Fruit fly (Drosophila melanogaster) whole organism, embryonic: ENCODE measurements around the gene CG5056.

ENCODE experiments used
- Adf1 ChIP-seq: fragments of 200-800 bp; sonication (Bioruptor generic); IDR thresholded peaks from 2 replicates; pipeline ENCODE4 v1.3.6; 2022; ENCODE audit warnings: missing biosample characterization, missing genetic modification characterization
- Atf-2 ChIP-seq: fragments of 200-800 bp; sonication (Bioruptor generic); optimal IDR thresholded peaks from 2 replicates; lab custom pipeline; 2016; ENCODE audit warnings: missing biosample characterization, missing genetic modification characterization
- Atf3 ChIP-seq: fragments of 200-800 bp; sonication (Bioruptor generic); optimal IDR thresholded peaks from 3 replicates; lab custom pipeline; 2016; ENCODE audit warnings: missing biosample characterization, missing genetic modification characterization
- CG10543 ChIP-seq: fragments of 200-800 bp; sonication (Bioruptor generic); optimal IDR thresholded peaks from 3 replicates; lab custom pipeline; 2017; ENCODE audit warnings: missing biosample characterization, mild to moderate bottlenecking, missing genetic modification characterization, moderate library complexity
- CG10565 ChIP-seq: fragments of 200-800 bp; sonication (Bioruptor generic); optimal IDR thresholded peaks from 3 replicates; lab custom pipeline; 2016; ENCODE audit warnings: missing biosample characterization, mild to moderate bottlenecking, missing genetic modification characterization
- CG10979 ChIP-seq: fragments of 200-800 bp; sonication (Bioruptor generic); optimal IDR thresholded peaks from 2 replicates; lab custom pipeline; 2018; ENCODE audit warnings: missing biosample characterization, mild to moderate bottlenecking, missing genetic modification characterization, moderate library complexity
- CG11696 ChIP-seq: fragments of 200-800 bp; sonication (Bioruptor generic); IDR thresholded peaks from 2 replicates; pipeline ENCODE4 v1.3.6; 2022; ENCODE audit warnings: missing biosample characterization, missing genetic modification characterization
- CG12071 ChIP-seq: fragments of 200-800 bp; sonication (Bioruptor generic); optimal IDR thresholded peaks from 3 replicates; lab custom pipeline; 2018; ENCODE audit warnings: missing biosample characterization, mild to moderate bottlenecking, missing genetic modification characterization
- CG12659 ChIP-seq: fragments of 200-800 bp; sonication (Bioruptor generic); optimal IDR thresholded peaks from 3 replicates; lab custom pipeline; 2017; ENCODE audit warnings: mild to moderate bottlenecking, missing biosample characterization, missing genetic modification reagents, missing genetic modification characterization
- CG12942 ChIP-seq: fragments of 200-800 bp; sonication (Bioruptor generic); optimal IDR thresholded peaks from 3 replicates; lab custom pipeline; 2016; ENCODE audit warnings: missing biosample characterization, missing genetic modification characterization
- CG13424 ChIP-seq: fragments of 200-800 bp; sonication (Bioruptor generic); optimal IDR thresholded peaks from 2 replicates; lab custom pipeline; 2019; ENCODE audit warnings: missing biosample characterization, mild to moderate bottlenecking, missing genetic modification characterization, moderate library complexity
- CG17328 ChIP-seq: fragments of 200-800 bp; sonication (Bioruptor generic); IDR thresholded peaks from 2 replicates; pipeline ENCODE4 v1.3.6; 2022; ENCODE audit warnings: missing biosample characterization, missing genetic modification characterization
- CG17361 ChIP-seq: fragments of 200-800 bp; sonication (Bioruptor generic); IDR thresholded peaks from 3 replicates; pipeline ENCODE4 v1.3.6; 2022; ENCODE audit warnings: missing biosample characterization, missing genetic modification characterization
- CG17802 ChIP-seq: fragments of 200-800 bp; sonication (Bioruptor generic); optimal IDR thresholded peaks from 2 replicates; lab custom pipeline; 2018; ENCODE audit warnings: missing biosample characterization, mild to moderate bottlenecking, missing genetic modification characterization, moderate library complexity
- CG18599 ChIP-seq: fragments of 200-800 bp; sonication (Bioruptor generic); optimal IDR thresholded peaks from 3 replicates; lab custom pipeline; 2017; ENCODE audit warnings: missing biosample characterization, missing genetic modification characterization, mild to moderate bottlenecking, moderate library complexity, missing genetic modification reagents
- CG2116 ChIP-seq: fragments of 200-800 bp; sonication (Bioruptor generic); optimal IDR thresholded peaks from 3 replicates; lab custom pipeline; 2018; ENCODE audit warnings: missing biosample characterization, mild to moderate bottlenecking, missing genetic modification characterization
- CG3847 ChIP-seq: fragments of 200-800 bp; sonication (Bioruptor generic); IDR thresholded peaks from 2 replicates; pipeline ENCODE4 v1.3.6; 2022; ENCODE audit warnings: missing biosample characterization, missing genetic modification characterization
- CG7745 ChIP-seq: fragments of 200-800 bp; sonication (Bioruptor generic); optimal IDR thresholded peaks from 2 replicates; lab custom pipeline; 2018; ENCODE audit warnings: missing biosample characterization, mild to moderate bottlenecking, missing genetic modification characterization, moderate library complexity
- CG7963 ChIP-seq: fragments of 200-800 bp; sonication (Bioruptor generic); IDR thresholded peaks from 3 replicates; pipeline ENCODE4 v1.3.6; 2022; ENCODE audit warnings: missing biosample characterization, missing genetic modification characterization; ENCODE audit not compliant: partially characterized antibody
- CG9797 ChIP-seq: fragments of 200-800 bp; sonication (Bioruptor generic); optimal IDR thresholded peaks from 3 replicates; lab custom pipeline; 2018; ENCODE audit warnings: missing biosample characterization, mild to moderate bottlenecking, missing genetic modification characterization
- CrebB ChIP-seq: fragments of 200-800 bp; sonication (Bioruptor generic); optimal IDR thresholded peaks from 3 replicates; lab custom pipeline; 2018; ENCODE audit warnings: missing biosample characterization, mild to moderate bottlenecking, missing genetic modification characterization
- D ChIP-seq, 2 experiments: fragments of 200-800 bp in 1 of 2; fragments of >200 bp in 1 of 2; sonication (Bioruptor generic) in 1 of 2; optimal IDR thresholded peaks; 2 replicates in 1 of 2; 3 replicates in 1 of 2; lab custom pipeline; 2017; ENCODE audit warnings: mild to moderate bottlenecking in 1 of 2, missing biosample characterization in 1 of 2, missing genetic modification characterization in 1 of 2, missing genetic modification reagents in 1 of 2
- Drgx ChIP-seq: fragments of 200-800 bp; sonication (Bioruptor generic); IDR thresholded peaks from 2 replicates; pipeline ENCODE4 v1.3.6; 2022; ENCODE audit warnings: missing biosample characterization, missing genetic modification characterization
- HHEX ChIP-seq: fragments of 200-800 bp; sonication (Bioruptor generic); optimal IDR thresholded peaks from 3 replicates; lab custom pipeline; 2017; ENCODE audit warnings: missing biosample characterization, mild to moderate bottlenecking, missing genetic modification characterization, missing genetic modification reagents
- HLH3B ChIP-seq: fragments of 200-800 bp; sonication (Bioruptor generic); IDR thresholded peaks from 2 replicates; pipeline ENCODE4 v1.3.6; 2022; ENCODE audit warnings: missing biosample characterization, missing genetic modification characterization
- Lhr ChIP-seq: fragments of 200-800 bp; sonication (Bioruptor generic); optimal IDR thresholded peaks from 3 replicates; lab custom pipeline; 2017; ENCODE audit warnings: mild to moderate bottlenecking, missing biosample characterization, missing genetic modification reagents, missing genetic modification characterization
- NC2β ChIP-seq: fragments of 200-800 bp; sonication (Bioruptor generic); optimal IDR thresholded peaks from 2 replicates; lab custom pipeline; 2016; ENCODE audit warnings: missing biosample characterization, missing genetic modification characterization
- NFAT ChIP-seq: fragments of 200-800 bp; sonication (Bioruptor generic); IDR thresholded peaks from 2 replicates; pipeline ENCODE4 v1.3.6; 2022; ENCODE audit warnings: missing biosample characterization, missing genetic modification characterization
- PHDP ChIP-seq: fragments of 200-800 bp; sonication (Bioruptor generic); optimal IDR thresholded peaks from 3 replicates; lab custom pipeline; 2018; ENCODE audit warnings: missing biosample characterization, mild to moderate bottlenecking, missing genetic modification characterization, moderate library complexity
- Ravus ChIP-seq: fragments of 200-800 bp; sonication (Bioruptor generic); IDR thresholded peaks from 2 replicates; pipeline ENCODE4 v1.3.6; 2022; ENCODE audit warnings: missing biosample characterization, missing genetic modification characterization
- Rfx ChIP-seq: fragments of 200-800 bp; sonication (Bioruptor generic); IDR thresholded peaks from 2 replicates; pipeline ENCODE4 v1.3.6; 2022; ENCODE audit warnings: missing biosample characterization, missing genetic modification characterization
- Usf ChIP-seq: fragments of 200-800 bp; sonication (Bioruptor generic); optimal IDR thresholded peaks from 2 replicates; lab custom pipeline; 2017; ENCODE audit warnings: missing genotype, missing biosample characterization, missing genetic modification characterization
- bsh ChIP-seq, 2 experiments: fragments of 200-800 bp; sonication (Bioruptor generic); optimal IDR thresholded peaks; 2 replicates each; lab custom pipeline; 2017 to 2018; ENCODE audit warnings: mild to moderate bottlenecking in 2 of 2, missing biosample characterization in 2 of 2, missing genetic modification characterization in 2 of 2, moderate library complexity in 1 of 2
- cato ChIP-seq: fragments of 200-800 bp; sonication (Bioruptor generic); optimal IDR thresholded peaks from 2 replicates; lab custom pipeline; 2016; ENCODE audit warnings: missing biosample characterization, missing genetic modification characterization, borderline replicate concordance
- cg ChIP-seq: fragments of 200-800 bp; sonication (Bioruptor generic); optimal IDR thresholded peaks from 3 replicates; lab custom pipeline; 2019; ENCODE audit warnings: missing biosample characterization, mild to moderate bottlenecking, missing genetic modification characterization, moderate library complexity
- danr ChIP-seq: fragments of 200-800 bp; sonication (Bioruptor generic); IDR thresholded peaks from 2 replicates; pipeline ENCODE4 v1.3.6; 2022; ENCODE audit warnings: missing biosample characterization, missing genetic modification characterization
- disco-r ChIP-seq: fragments of 200-800 bp; sonication (Bioruptor generic); optimal IDR thresholded peaks from 2 replicates; lab custom pipeline; 2016; ENCODE audit warnings: missing biosample characterization, missing genetic modification characterization
- dpn ChIP-seq, 2 experiments: fragments of 200-800 bp; sonication (Bioruptor generic); optimal IDR thresholded peaks; 3 replicates each; lab custom pipeline; 2016; ENCODE audit warnings: missing biosample characterization in 2 of 2, missing genetic modification characterization in 2 of 2
- gce ChIP-seq: fragments of 200-800 bp; sonication (Bioruptor generic); IDR thresholded peaks from 3 replicates; pipeline ENCODE4 v1.3.6; 2022; ENCODE audit warnings: missing biosample characterization, missing genetic modification characterization
- gfzf ChIP-seq: fragments of 200-800 bp; sonication (Bioruptor generic); optimal IDR thresholded peaks from 2 replicates; lab custom pipeline; 2016; ENCODE audit warnings: missing biosample characterization, mild to moderate bottlenecking, missing genetic modification characterization, moderate library complexity
- h ChIP-seq: fragments of >200 bp; optimal IDR thresholded peaks from 2 replicates; lab custom pipeline; 2017
- hth ChIP-seq: fragments of >200 bp; optimal IDR thresholded peaks from 2 replicates; lab custom pipeline; 2017; ENCODE audit warnings: inconsistent platforms
- mirr ChIP-seq: fragments of 200-800 bp; sonication (Bioruptor generic); optimal IDR thresholded peaks from 3 replicates; lab custom pipeline; 2018; ENCODE audit warnings: missing biosample characterization, mild to moderate bottlenecking, missing genetic modification characterization
- pb ChIP-seq: fragments of 200-800 bp; sonication (Bioruptor generic); optimal IDR thresholded peaks from 3 replicates; lab custom pipeline; 2016; ENCODE audit warnings: missing biosample characterization, missing genetic modification characterization
- phol ChIP-seq: fragments of 200-800 bp; sonication (Bioruptor generic); optimal IDR thresholded peaks from 3 replicates; lab custom pipeline; 2018; ENCODE audit warnings: missing biosample characterization, mild to moderate bottlenecking, missing genetic modification characterization, moderate library complexity
- pzg ChIP-seq: fragments of 200-800 bp; sonication (Bioruptor generic); optimal IDR thresholded peaks from 3 replicates; lab custom pipeline; 2018; ENCODE audit warnings: missing biosample characterization, mild to moderate bottlenecking, missing genetic modification characterization, moderate library complexity
- ranshi ChIP-seq: fragments of 200-800 bp; sonication (Bioruptor generic); IDR thresholded peaks from 2 replicates; pipeline ENCODE4 v1.3.6; 2022; ENCODE audit warnings: missing biosample characterization, missing genetic modification characterization
- run ChIP-seq: fragments of 200-800 bp; sonication (Bioruptor generic); optimal IDR thresholded peaks from 3 replicates; lab custom pipeline; 2018; ENCODE audit warnings: missing biosample characterization, mild to moderate bottlenecking, missing genetic modification characterization
- toy ChIP-seq: fragments of 200-800 bp; sonication (Bioruptor generic); IDR thresholded peaks from 2 replicates; pipeline ENCODE4 v1.3.6; 2022; ENCODE audit warnings: missing biosample characterization, missing genetic modification characterization
- wor ChIP-seq: fragments of 200-800 bp; sonication (Bioruptor generic); IDR thresholded peaks from 2 replicates; pipeline ENCODE4 v1.3.6; 2022; ENCODE audit warnings: missing biosample characterization, missing genetic modification characterization

The CG5056 gene

DNA sequence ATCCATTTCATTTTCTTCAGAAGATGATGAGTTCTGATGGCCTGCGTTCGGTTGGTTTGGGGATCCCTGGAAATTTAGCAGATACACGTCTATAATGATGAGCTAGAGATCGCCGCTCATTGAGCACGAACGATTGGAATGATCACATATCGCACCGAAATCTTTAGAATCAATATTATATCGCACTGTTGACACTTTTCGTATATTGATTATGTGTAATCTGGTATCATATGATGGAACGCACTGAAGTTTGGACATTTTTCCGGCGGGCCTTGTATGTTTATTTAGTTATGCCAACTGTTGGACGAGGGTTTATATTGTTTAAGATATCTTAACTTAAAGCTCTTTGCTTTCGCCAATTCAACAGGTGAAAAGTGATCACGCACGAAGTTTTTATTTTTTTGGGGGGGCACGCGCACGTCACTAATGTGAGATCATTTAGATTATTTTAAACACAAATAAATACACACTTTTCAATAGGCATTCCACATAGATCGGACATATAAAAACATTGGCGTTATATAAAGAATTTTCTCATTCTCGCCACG is 45.4 kb upstream of the CG5056 start (continued):
- peak; percentile 26 for TF ChIP-seq CG12659 (GFP tag; lab: Kevin White, UChicago)
- no peak for TF ChIP-seq hth (lab: Kevin White, UChicago)
- TF ChIP-seq CG10565 (GFP tag; lab: Kevin White, UChicago), result no peak
- no peak for TF ChIP-seq pzg
- TF ChIP-seq danr (GFP tag; lab: Robert Waterston, UW), result no peak
- peak; percentile 4 for TF ChIP-seq pb (GFP tag; lab: Kevin White, UChicago)
- no peak for TF ChIP-seq h (lab: Kevin White, UChicago)
- TF ChIP-seq CG18599 (GFP tag; lab: Kevin White, UChicago), result no peak
- TF ChIP-seq gfzf (GFP tag; lab: Kevin White, UChicago), result peak; percentile 5
- no peak for TF ChIP-seq CG17328 (GFP tag; lab: Robert Waterston, UW)
- TF ChIP-seq HLH3B (GFP tag; lab: Robert Waterston, UW), result no peak
- peak; percentile 6 to 28 for TF ChIP-seq dpn (GFP tag; optimal IDR thresholded peaks at IDR 0.05; lab: Kevin White, UChicago)
- TF ChIP-seq wor (GFP tag; lab: Robert Waterston, UW), result no peak
- TF ChIP-seq CrebB, result no peak
- TF ChIP-seq cg, result no peak
- no peak for TF ChIP-seq bsh (GFP tag; optimal IDR thresholded peaks at IDR 0.05; lab: Kevin White, UChicago)
- TF ChIP-seq gce (GFP tag; lab: Robert Waterston, UW), result no peak
- peak; percentile 8 for TF ChIP-seq CG13424 (tag; lab: Kevin White, UChicago)
- TF ChIP-seq CG17802 (tag; lab: Kevin White, UChicago), result no peak
- no peak for TF ChIP-seq Drgx (GFP tag; lab: Robert Waterston, UW)
- TF ChIP-seq Ravus (GFP tag; lab: Robert Waterston, UW), result no peak
- TF ChIP-seq CG17361 (GFP tag; lab: Robert Waterston, UW), result peak; percentile 43; the same call in 1 of the 3 replicates
- TF ChIP-seq phol (tag; lab: Kevin White, UChicago), result peak; percentile 7
- TF ChIP-seq cato (GFP tag; lab: Kevin White, UChicago), result no peak
- peak; percentile 56; the same call in 1 of the 2 replicates for TF ChIP-seq Rfx (GFP tag; lab: Robert Waterston, UW)
- no peak for TF ChIP-seq ranshi (GFP tag; lab: Robert Waterston, UW)
- TF ChIP-seq CG3847 (GFP tag; lab: Robert Waterston, UW), result no peak
- no peak for TF ChIP-seq Atf-2 (GFP tag; lab: Kevin White, UChicago)
- no peak for TF ChIP-seq HHEX
- TF ChIP-seq Lhr, result no peak
- TF ChIP-seq PHDP (tag; lab: Kevin White, UChicago), result no peak
- TF ChIP-seq NFAT (GFP tag; lab: Robert Waterston, UW), result no peak
- TF ChIP-seq CG7963 (GFP tag; lab: Robert Waterston, UW), result 0 out of 3 replicates have a peak, but pooled peaks have one; percentile 39
- no peak for TF ChIP-seq run (tag; lab: Kevin White, UChicago)
- no peak for TF ChIP-seq Atf3 (GFP tag; lab: Kevin White, UChicago)
- no peak for TF ChIP-seq Adf1 (GFP tag; lab: Robert Waterston, UW)
- no peak for TF ChIP-seq CG9797
- no peak for TF ChIP-seq CG11696 (GFP tag; lab: Robert Waterston, UW)
- no peak for TF ChIP-seq toy (GFP tag; lab: Robert Waterston, UW)
- TF ChIP-seq CG2116, result no peak
- TF ChIP-seq disco-r (GFP tag; lab: Kevin White, UChicago), result peak; percentile 31
- peak; percentile 4 for TF ChIP-seq CG10979 (tag; lab: Kevin White, UChicago)
- no peak for TF ChIP-seq Usf (GFP tag; lab: Kevin White, UChicago)
- TF ChIP-seq CG10543 (GFP tag; lab: Kevin White, UChicago), result no peak
- TF ChIP-seq CG12942, result no peak
- no peak for TF ChIP-seq CG7745 (tag; lab: Kevin White, UChicago)
- no peak for TF ChIP-seq D (optimal IDR thresholded peaks at IDR 0.05; lab: Kevin White, UChicago)
- peak; percentile 21 for TF ChIP-seq D (GFP tag; optimal IDR thresholded peaks at IDR 0.05; lab: Kevin White, UChicago)
- TF ChIP-seq CG12071 (GFP tag; lab: Kevin White, UChicago), result no peak
- TF ChIP-seq mirr (GFP tag; lab: Kevin White, UChicago), result no peak
- TF ChIP-seq NC2β (GFP tag; lab: Kevin White, UChicago), result no peak
